Fruit fly (Drosophila melanogaster) whole organism, embryonic: ENCODE results near the gene CG31388.

Experiments used
- Antp ChIP-seq: fragments of 200-800 bp; sonication (Bioruptor generic); optimal IDR thresholded peaks from 3 replicates; lab custom pipeline; 2016; ENCODE audit warnings: missing biosample characterization, missing genetic modification characterization
- Asciz ChIP-seq: fragments of 200-800 bp; sonication (Bioruptor generic); optimal IDR thresholded peaks from 2 replicates; lab custom pipeline; 2017; ENCODE audit warnings: missing biosample characterization, mild to moderate bottlenecking, missing genetic modification characterization, missing genetic modification reagents
- CG10209 ChIP-seq: fragments of 200-800 bp; sonication (Bioruptor generic); optimal IDR thresholded peaks from 3 replicates; lab custom pipeline; 2017; ENCODE audit warnings: missing biosample characterization, mild to moderate bottlenecking, missing genetic modification characterization, missing genetic modification reagents
- CG10274 ChIP-seq: fragments of 200-800 bp; sonication (Bioruptor generic); optimal IDR thresholded peaks from 3 replicates; lab custom pipeline; 2017; ENCODE audit warnings: missing biosample characterization, mild to moderate bottlenecking, missing genetic modification characterization
- CG11695 ChIP-seq: fragments of 200-800 bp; sonication (Bioruptor generic); IDR thresholded peaks from 3 replicates; pipeline ENCODE4 v1.3.6; 2022; ENCODE audit warnings: missing biosample characterization, missing genetic modification characterization
- CG12769 ChIP-seq: fragments of 200-800 bp; sonication (Bioruptor generic); optimal IDR thresholded peaks from 2 replicates; lab custom pipeline; 2019; ENCODE audit warnings: missing biosample characterization, mild to moderate bottlenecking, missing genetic modification characterization, moderate library complexity
- CG13424 ChIP-seq: fragments of 200-800 bp; sonication (Bioruptor generic); optimal IDR thresholded peaks from 2 replicates; lab custom pipeline; 2019; ENCODE audit warnings: missing biosample characterization, mild to moderate bottlenecking, missing genetic modification characterization, moderate library complexity
- CG13894 ChIP-seq: fragments of 200-800 bp; sonication (Bioruptor generic); optimal IDR thresholded peaks from 3 replicates; lab custom pipeline; 2018; ENCODE audit warnings: missing biosample characterization, mild to moderate bottlenecking, missing genetic modification characterization, moderate library complexity
- CG15514 ChIP-seq: fragments of 200-800 bp; sonication (Bioruptor generic); optimal IDR thresholded peaks from 3 replicates; lab custom pipeline; 2017; ENCODE audit warnings: missing biosample characterization, missing genetic modification characterization, mild to moderate bottlenecking, moderate library complexity, missing genetic modification reagents
- CG1602 ChIP-seq: fragments of 200-800 bp; sonication (Bioruptor generic); optimal IDR thresholded peaks from 3 replicates; lab custom pipeline; 2016; ENCODE audit warnings: missing biosample characterization, missing genetic modification characterization
- CG17186 ChIP-seq: fragments of 200-800 bp; sonication (Bioruptor generic); optimal IDR thresholded peaks from 3 replicates; lab custom pipeline; 2017; ENCODE audit warnings: missing biosample characterization, missing genetic modification reagents, missing genetic modification characterization
- CG17359 ChIP-seq: fragments of 200-800 bp; sonication (Bioruptor generic); optimal IDR thresholded peaks from 3 replicates; lab custom pipeline; 2018; ENCODE audit warnings: missing biosample characterization, mild to moderate bottlenecking, missing genetic modification characterization, moderate library complexity
- CG17568 ChIP-seq: fragments of 200-800 bp; sonication (Bioruptor generic); optimal IDR thresholded peaks from 2 replicates; lab custom pipeline; 2018; ENCODE audit warnings: missing biosample characterization, mild to moderate bottlenecking, missing genetic modification characterization, moderate library complexity
- CG31224 ChIP-seq: fragments of 200-800 bp; sonication (Bioruptor generic); IDR thresholded peaks from 2 replicates; pipeline ENCODE4 v1.3.6; 2022; ENCODE audit warnings: missing biosample characterization, missing genetic modification characterization
- CG31365 ChIP-seq: fragments of 200-800 bp; sonication (Bioruptor generic); optimal IDR thresholded peaks from 2 replicates; lab custom pipeline; 2018; ENCODE audit warnings: missing biosample characterization, mild to moderate bottlenecking, missing genetic modification characterization
- CG34224 ChIP-seq: fragments of 200-800 bp; sonication (Bioruptor generic); IDR thresholded peaks from 3 replicates; pipeline ENCODE4 v1.3.6; 2022; ENCODE audit warnings: missing biosample characterization, missing genetic modification characterization; ENCODE audit not compliant: partially characterized antibody
- CG4617 ChIP-seq: fragments of 200-800 bp; sonication (Bioruptor generic); optimal IDR thresholded peaks from 3 replicates; lab custom pipeline; 2016; ENCODE audit warnings: missing biosample characterization, missing genetic modification characterization, borderline replicate concordance
- CG5180 ChIP-seq: fragments of 200-800 bp; sonication (Bioruptor generic); optimal IDR thresholded peaks from 3 replicates; lab custom pipeline; 2017; ENCODE audit warnings: missing biosample characterization, missing genetic modification characterization, mild to moderate bottlenecking, moderate library complexity, missing genetic modification reagents
- CG7372 ChIP-seq: fragments of 200-800 bp; sonication (Bioruptor generic); IDR thresholded peaks from 2 replicates; pipeline ENCODE4 v1.3.6; 2022; ENCODE audit warnings: missing biosample characterization, missing genetic modification characterization
- CG8388 ChIP-seq: fragments of 200-800 bp; sonication (Bioruptor generic); optimal IDR thresholded peaks from 2 replicates; lab custom pipeline; 2019; ENCODE audit warnings: missing biosample characterization, mild to moderate bottlenecking, missing genetic modification characterization, moderate library complexity
- D19A ChIP-seq: fragments of 200-800 bp; optimal IDR thresholded peaks from 3 replicates; lab custom pipeline; 2019; ENCODE audit warnings: missing biosample characterization, mild to moderate bottlenecking, missing genetic modification characterization, moderate library complexity
- Dfd ChIP-seq, 2 experiments: fragments of >200 bp; optimal IDR thresholded peaks; 2 replicates each; lab custom pipeline; 2017; ENCODE audit warnings: missing biosample characterization in 2 of 2, missing genetic modification characterization in 2 of 2
- Dip2 ChIP-seq: fragments of 200-800 bp; sonication (Bioruptor generic); IDR thresholded peaks from 2 replicates; pipeline ENCODE4 v1.3.6; 2022; ENCODE audit warnings: missing biosample characterization, missing genetic modification characterization
- ERR ChIP-seq: fragments of 200-800 bp; sonication (Bioruptor generic); optimal IDR thresholded peaks from 2 replicates; lab custom pipeline; 2016; ENCODE audit warnings: missing biosample characterization, missing genetic modification characterization
- Fer1 ChIP-seq: fragments of 200-800 bp; sonication (Bioruptor generic); optimal IDR thresholded peaks from 2 replicates; lab custom pipeline; 2017; ENCODE audit warnings: missing biosample characterization, mild to moderate bottlenecking, missing genetic modification characterization
- Hmr ChIP-seq: fragments of 200-800 bp; sonication (Bioruptor generic); optimal IDR thresholded peaks from 3 replicates; lab custom pipeline; 2017; ENCODE audit warnings: mild to moderate bottlenecking, missing biosample characterization, missing genetic modification reagents, missing genetic modification characterization
- Hr3 ChIP-seq: fragments of 200-800 bp; sonication (Bioruptor generic); optimal IDR thresholded peaks from 3 replicates; lab custom pipeline; 2016; ENCODE audit warnings: missing biosample characterization, missing genetic modification characterization
- Hr78 ChIP-seq, 2 experiments: fragments of 200-800 bp in 1 of 2; fragments of >200 bp in 1 of 2; sonication (Bioruptor generic) in 1 of 2; optimal IDR thresholded peaks; 2 replicates each; lab custom pipeline; 2017 to 2019; ENCODE audit warnings: missing biosample characterization in 2 of 2, missing genetic modification characterization in 2 of 2, mild to moderate bottlenecking in 1 of 2, moderate library complexity in 1 of 2
- Nf-YB ChIP-seq: fragments of 200-800 bp; sonication (Bioruptor generic); optimal IDR thresholded peaks from 3 replicates; lab custom pipeline; 2019; ENCODE audit warnings: missing biosample characterization, mild to moderate bottlenecking, missing genetic modification characterization, moderate library complexity
- NfI ChIP-seq: fragments of 200-800 bp; sonication (Bioruptor generic); optimal IDR thresholded peaks from 3 replicates; lab custom pipeline; 2018; ENCODE audit warnings: missing biosample characterization, mild to moderate bottlenecking, missing genetic modification characterization, moderate library complexity
- Ravus ChIP-seq: fragments of 200-800 bp; sonication (Bioruptor generic); IDR thresholded peaks from 2 replicates; pipeline ENCODE4 v1.3.6; 2022; ENCODE audit warnings: missing biosample characterization, missing genetic modification characterization
- Tbp ChIP-seq: fragments of >200 bp; optimal IDR thresholded peaks from 2 replicates; lab custom pipeline; 2018; ENCODE audit warnings: missing biosample characterization, missing genetic modification characterization
- Trl ChIP-seq, 3 experiments: fragments of >200 bp in 2 of 3; fragments of 200-800 bp in 1 of 3; sonication (Bioruptor generic) in 1 of 3; optimal IDR thresholded peaks; 2 replicates in 1 of 3; 3 replicates in 2 of 3; lab custom pipeline; 2016 to 2017; ENCODE audit warnings: missing biosample characterization in 1 of 3, missing genetic modification characterization in 1 of 3
- ab ChIP-seq: fragments of 200-800 bp; sonication (Bioruptor generic); optimal IDR thresholded peaks from 2 replicates; lab custom pipeline; 2016; ENCODE audit warnings: missing biosample characterization, missing genetic modification characterization
- ato ChIP-seq: fragments of 200-800 bp; sonication (Bioruptor generic); IDR thresholded peaks from 2 replicates; pipeline ENCODE4 v1.3.6; 2022; ENCODE audit warnings: missing biosample characterization, missing genetic modification characterization; ENCODE audit not compliant: partially characterized antibody
- bcd ChIP-seq: fragments of 200-800 bp; sonication (Bioruptor generic); optimal IDR thresholded peaks from 2 replicates; lab custom pipeline; 2017; ENCODE audit warnings: missing biosample characterization, mild to moderate bottlenecking, missing genetic modification characterization
- dysf ChIP-seq: fragments of 200-800 bp; sonication (Bioruptor generic); IDR thresholded peaks from 3 replicates; pipeline ENCODE4 v1.3.6; 2022; ENCODE audit warnings: missing biosample characterization, missing genetic modification characterization
- ewg ChIP-seq: fragments of 200-800 bp; sonication (Bioruptor generic); optimal IDR thresholded peaks from 3 replicates; lab custom pipeline; 2017; ENCODE audit warnings: mild to moderate bottlenecking, missing biosample characterization, missing genetic modification reagents, missing genetic modification characterization
- fd96Cb ChIP-seq: fragments of 200-800 bp; sonication (Bioruptor generic); optimal IDR thresholded peaks from 2 replicates; lab custom pipeline; 2018; ENCODE audit warnings: missing biosample characterization, mild to moderate bottlenecking, missing genetic modification characterization, moderate library complexity
- gcm2 ChIP-seq: fragments of 200-800 bp; sonication (Bioruptor generic); optimal IDR thresholded peaks from 2 replicates; lab custom pipeline; 2016; ENCODE audit warnings: missing biosample characterization, missing genetic modification characterization
- gsb-n ChIP-seq: fragments of 200-800 bp; sonication (Bioruptor generic); optimal IDR thresholded peaks from 3 replicates; lab custom pipeline; 2018; ENCODE audit warnings: missing biosample characterization, mild to moderate bottlenecking, missing genetic modification characterization
- h ChIP-seq: fragments of >200 bp; optimal IDR thresholded peaks from 2 replicates; lab custom pipeline; 2017
- ro ChIP-seq: fragments of 200-800 bp; sonication (Bioruptor generic); IDR thresholded peaks from 2 replicates; pipeline ENCODE4 v1.3.6; 2022; ENCODE audit warnings: missing biosample characterization, missing genetic modification characterization
- sqz ChIP-seq: fragments of 200-800 bp; sonication (Bioruptor generic); optimal IDR thresholded peaks from 3 replicates; lab custom pipeline; 2018; ENCODE audit warnings: missing biosample characterization, mild to moderate bottlenecking, missing genetic modification characterization
- tup ChIP-seq: fragments of 200-800 bp; sonication (Bioruptor generic); optimal IDR thresholded peaks from 2 replicates; lab custom pipeline; 2016; ENCODE audit warnings: missing biosample characterization, mild to moderate bottlenecking, missing genetic modification characterization, moderate library complexity
- yki ChIP-seq: fragments of >200 bp; optimal IDR thresholded peaks from 3 replicates; lab custom pipeline; 2018
- zfh1 ChIP-seq: fragments of 200-800 bp; sonication (Bioruptor generic); IDR thresholded peaks from 3 replicates; pipeline ENCODE4 v1.3.6; 2022; ENCODE audit warnings: missing biosample characterization, missing genetic modification characterization
- zfh2 ChIP-seq: fragments of 200-800 bp; sonication (Bioruptor generic); optimal IDR thresholded peaks from 2 replicates; lab custom pipeline; 2016; ENCODE audit warnings: missing biosample characterization, missing genetic modification characterization

The CG31388 gene

DNA sequence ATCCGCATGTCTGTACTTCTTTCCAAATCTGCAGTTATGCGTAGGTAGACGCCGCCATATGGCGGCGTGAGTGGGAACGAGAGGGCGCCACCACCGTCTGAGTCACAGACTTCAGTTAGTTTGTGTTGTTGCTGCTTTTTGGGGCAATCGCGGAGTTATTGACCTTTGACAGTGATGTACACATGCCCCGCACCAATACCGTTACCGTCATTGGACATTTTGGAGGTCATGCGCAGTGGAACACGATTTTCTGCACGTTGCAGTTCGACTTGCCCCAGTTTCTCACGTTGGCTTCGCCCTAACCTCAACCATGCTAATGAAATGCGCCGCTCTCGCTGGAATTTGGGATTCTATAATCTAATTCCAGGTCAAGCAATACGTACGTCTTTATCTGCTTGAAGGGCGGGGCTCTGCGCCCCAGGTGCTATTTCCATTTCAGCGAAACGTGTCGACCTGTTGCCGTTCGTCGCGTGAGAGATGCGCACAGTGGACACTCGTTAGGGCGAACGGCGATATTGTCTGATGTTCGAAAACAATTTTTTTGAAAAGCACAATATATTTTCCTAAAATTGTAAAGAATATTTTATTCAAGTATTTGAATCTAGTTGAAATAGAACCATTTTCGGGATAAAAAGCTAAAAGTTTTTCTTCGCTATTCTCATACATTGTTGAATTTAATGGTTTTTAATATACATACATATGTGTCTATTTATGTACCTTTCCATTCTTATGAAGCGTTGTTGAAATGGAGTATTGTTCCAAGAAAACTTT is 26.1 kb upstream of the CG31388 start (continued):
- TF ChIP-seq Asciz (GFP tag; lab: Kevin White, UChicago) (peak; percentile 73), ato (GFP tag; lab: Robert Waterston, UW) (no peak), zfh1 (GFP tag; lab: Robert Waterston, UW) (peak; percentile 82), CG17359 (tag; lab: Kevin White, UChicago) (peak; percentile 73), sqz (GFP tag; lab: Kevin White, UChicago) (peak; percentile 10), CG4617 (GFP tag; lab: Kevin White, UChicago) (peak; percentile 65), CG31365 (tag; lab: Kevin White, UChicago) (no peak), CG34224 (GFP tag; lab: Robert Waterston, UW) (no peak), fd96Cb (tag; lab: Kevin White, UChicago) (peak; percentile 59), Hr3 (GFP tag; lab: Kevin White, UChicago) (peak; percentile 77), CG10209 (peak; percentile 57), CG13894 (tag; lab: Kevin White, UChicago) (peak; percentile 94), Dip2 (GFP tag; lab: Robert Waterston, UW) (no peak), CG31224 (GFP tag; lab: Robert Waterston, UW) (peak; percentile 67), CG10274 (GFP tag; lab: Kevin White, UChicago) (peak; percentile 33), CG13424 (tag; lab: Kevin White, UChicago) (peak; percentile 63), CG7372 (GFP tag; lab: Robert Waterston, UW) (peak; percentile 55; the same call in 1 of the 2 replicates), Trl (optimal IDR thresholded peaks at IDR 0.05; lab: Kevin White, UChicago) (no peak), Trl (GFP tag; optimal IDR thresholded peaks at IDR 0.05; lab: Kevin White, UChicago) (peak; percentile 63), Tbp (GFP tag; lab: Kevin White, UChicago) (no peak), gsb-n (tag; lab: Kevin White, UChicago) (peak; percentile 45), Hmr (GFP tag; lab: Kevin White, UChicago) (peak; percentile 76), bcd (GFP tag; lab: Kevin White, UChicago) (peak; percentile 62), ERR (peak; percentile 30), D19A (tag; lab: Kevin White, UChicago) (peak; percentile 55), CG15514 (peak; percentile 63), yki (lab: Kevin White, UChicago) (no peak), ewg (peak; percentile 95), CG12769 (tag; lab: Kevin White, UChicago) (peak; percentile 94), h (lab: Kevin White, UChicago) (no peak), CG1602 (peak; percentile 23), CG5180 (GFP tag; lab: Kevin White, UChicago) (peak; percentile 56), CG8388 (GFP tag; lab: Kevin White, UChicago) (peak; percentile 43), Ravus (GFP tag; lab: Robert Waterston, UW) (peak; percentile 33), Antp (GFP tag; lab: Kevin White, UChicago) (peak; percentile 65), CG11695 (GFP tag; lab: Robert Waterston, UW) (peak; percentile 63; the same call in 2 of the 3 replicates), NfI (peak; percentile 73), zfh2 (GFP tag; lab: Kevin White, UChicago) (peak; percentile 81), Fer1 (GFP tag; lab: Kevin White, UChicago) (peak; percentile 63), CG17568 (GFP tag; lab: Kevin White, UChicago) (peak; percentile 33), tup (GFP tag; lab: Kevin White, UChicago) (no peak), Nf-YB (peak; percentile 9), ab (GFP tag; lab: Kevin White, UChicago) (no peak), dysf (GFP tag; lab: Robert Waterston, UW) (peak; percentile 82), Dfd (GFP tag; optimal IDR thresholded peaks at IDR 0.05; lab: Kevin White, UChicago) (no peak), ro (GFP tag; lab: Robert Waterston, UW) (peak; percentile 53), Hr78 (GFP tag; optimal IDR thresholded peaks at IDR 0.05; lab: Kevin White, UChicago) (peak in 1 of 2 experiments; percentile 97), CG17186 (GFP tag; lab: Kevin White, UChicago) (no peak), gcm2 (peak; percentile 18)
